Worm (Caenorhabditis elegans) whole organism, midembryonic: Measurements from ENCODE around the gene R07B7.12.
"Not testable (repeated sequence)": the region's sequence is repeated elsewhere in the genome, so short reads cannot be mapped to it uniquely, and the experiment has no call there.

ENCODE experiments used
- T22C8.4 ChIP-seq: fragments of 200-800 bp; sonication (Bioruptor generic); IDR thresholded peaks from 2 replicates; pipeline ENCODE4 v1.3.6; 2022; ENCODE audit warnings: missing genetic modification characterization, missing compliant biosample characterization
- cog-1 ChIP-seq: sonication (generic microtip); optimal IDR thresholded peaks from 2 replicates; lab custom pipeline; 2016; ENCODE audit warnings: missing genetic modification characterization, missing compliant biosample characterization
- flt-1 ChIP-seq: fragments of 200-800 bp; sonication (Bioruptor generic); IDR thresholded peaks from 2 replicates; pipeline ENCODE4 v1.3.6; 2022; ENCODE audit warnings: missing genetic modification characterization, missing compliant biosample characterization
- klf-2 ChIP-seq: fragments of 200-800 bp; sonication (Bioruptor generic); conservative IDR thresholded peaks from 2 replicates; pipeline ENCODE4 v1.3.6; 2022; ENCODE audit warnings: missing genetic modification reagents, missing genetic modification characterization, missing compliant biosample characterization
- med-1 ChIP-seq: sonication (generic microtip); optimal IDR thresholded peaks from 2 replicates; lab custom pipeline; 2017; ENCODE audit warnings: missing genetic modification characterization, mild to moderate bottlenecking, missing compliant biosample characterization, antibody characterized with exemption, missing genetic modification reagents; ENCODE audit not compliant: insufficient read depth
- ref-1 ChIP-seq: fragments of 200-800 bp; sonication (Bioruptor generic); conservative IDR thresholded peaks from 2 replicates; pipeline ENCODE4 v1.3.6; 2022; ENCODE audit warnings: missing genetic modification reagents, missing genetic modification characterization, missing compliant biosample characterization
- tab-1 ChIP-seq: fragments of 200-800 bp; sonication (Bioruptor generic); IDR thresholded peaks from 2 replicates; pipeline ENCODE4 v1.3.6; 2022; ENCODE audit warnings: missing genetic modification characterization, missing compliant biosample characterization
- ztf-23 ChIP-seq: fragments of 200-800 bp; sonication (Bioruptor generic); IDR thresholded peaks from 2 replicates; pipeline ENCODE4 v1.3.6; 2022; ENCODE audit warnings: missing genetic modification reagents, missing genetic modification characterization, missing compliant biosample characterization
- ztf-29 ChIP-seq: fragments of 200-800 bp; sonication (Bioruptor generic); IDR thresholded peaks from 2 replicates; pipeline ENCODE4 v1.3.6; 2022; ENCODE audit warnings: missing genetic modification reagents, missing genetic modification characterization, missing compliant biosample characterization

R07B7.12 gene

DNA sequence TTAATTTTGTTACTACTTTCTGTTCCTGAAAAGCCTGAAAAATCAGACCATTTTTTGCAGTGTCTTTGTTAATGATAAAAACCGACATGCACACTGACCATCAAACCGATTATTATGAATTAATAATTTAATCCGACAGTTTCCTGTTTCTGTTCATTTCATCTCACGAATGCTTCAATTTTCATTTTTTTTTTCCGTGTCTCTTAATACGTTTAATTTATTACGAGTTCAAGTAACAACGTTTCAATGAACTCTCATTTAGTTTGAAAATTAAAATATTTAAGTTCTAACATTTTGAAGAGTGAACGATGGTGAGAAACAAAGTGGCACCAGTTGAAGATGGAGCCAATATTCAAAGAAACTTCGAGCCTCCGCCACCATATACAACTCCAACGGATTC lies 25.8 kb downstream of the R07B7.12 start, which contains the start of gene spin-1:
spin-1 (plus strand) TSS at position 301 of the 400 bp plus-strand sequence.
- TF ChIP-seq ztf-29 (GFP tag; lab: Robert Waterston, UW) (no peak), flt-1 (GFP tag; lab: Robert Waterston, UW) (no peak), tab-1 (GFP tag; lab: Robert Waterston, UW) (no peak), med-1 (GFP tag; lab: Kevin White, UChicago) (no peak), T22C8.4 (GFP tag; lab: Robert Waterston, UW) (no peak), ztf-23 (GFP tag; lab: Robert Waterston, UW) (no peak), cog-1 (tag; lab: Kevin White, UChicago) (no peak), klf-2 (no peak), ref-1 (GFP tag; lab: Robert Waterston, UW) (no peak)

DNA sequence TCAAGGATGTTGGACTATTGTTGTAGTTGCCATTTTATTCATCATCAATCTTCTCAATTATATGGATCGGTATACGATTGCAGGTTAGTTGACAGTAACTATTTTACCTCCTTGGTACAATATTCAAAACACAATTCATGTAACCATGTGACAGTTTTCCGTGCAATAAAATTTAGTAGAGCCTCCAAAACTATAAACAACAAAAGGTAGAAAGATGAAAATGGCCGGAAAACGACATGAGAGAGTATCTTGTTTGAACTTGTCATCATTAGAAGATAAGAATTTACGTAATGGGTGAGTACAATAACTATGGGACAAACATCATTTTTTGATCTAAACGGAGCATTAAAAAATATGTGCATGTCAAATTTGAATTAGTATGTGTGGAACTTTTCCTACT lies 26.3 kb downstream of the R07B7.12 start:
- TF ChIP-seq klf-2 = no peak
- TF ChIP-seq ref-1 (GFP tag; lab: Robert Waterston, UW) = no peak
- TF ChIP-seq ztf-23 (GFP tag; lab: Robert Waterston, UW) = no peak
- no peak for TF ChIP-seq tab-1 (GFP tag; lab: Robert Waterston, UW)
- no peak for TF ChIP-seq cog-1 (tag; lab: Kevin White, UChicago)
- TF ChIP-seq T22C8.4 (GFP tag; lab: Robert Waterston, UW) = no peak
- no peak for TF ChIP-seq med-1 (GFP tag; lab: Kevin White, UChicago)
- no peak for TF ChIP-seq ztf-29 (GFP tag; lab: Robert Waterston, UW)

DNA sequence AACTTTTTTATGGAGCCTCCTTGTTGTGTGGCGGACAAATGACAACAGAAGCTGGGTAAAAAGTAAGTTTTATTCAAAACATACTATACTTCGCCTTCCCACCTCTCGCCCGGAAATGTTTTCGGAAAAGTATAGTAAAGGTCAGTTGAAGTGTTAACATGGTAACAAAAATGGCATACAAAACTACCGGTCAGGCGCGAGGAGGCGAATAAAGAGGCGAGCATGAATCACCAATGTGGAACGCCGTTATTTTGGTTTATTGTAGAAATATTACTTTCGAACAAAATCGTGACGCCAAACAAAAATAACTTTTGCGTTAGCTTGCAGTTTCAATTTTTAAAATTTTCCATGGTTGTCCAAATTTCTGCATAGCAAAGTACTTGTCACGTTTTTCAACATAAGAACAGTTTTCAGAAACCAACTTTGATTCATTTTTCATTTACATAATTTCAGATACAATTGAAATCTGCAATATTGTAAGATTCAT lies 28.7 kb downstream of the R07B7.12 start, which contains the start of gene C13C4.8:
C13C4.8 (plus strand) TSS at position 437 of the 487 bp plus-strand sequence.
- TF ChIP-seq ref-1 (GFP tag; lab: Robert Waterston, UW) (no peak), cog-1 (tag; lab: Kevin White, UChicago) (no peak), tab-1 (GFP tag; lab: Robert Waterston, UW) (no peak), ztf-29 (GFP tag; lab: Robert Waterston, UW) (no peak), T22C8.4 (GFP tag; lab: Robert Waterston, UW) (no peak), flt-1 (GFP tag; lab: Robert Waterston, UW) (no peak), klf-2 (no peak), ztf-23 (GFP tag; lab: Robert Waterston, UW) (no peak), med-1 (GFP tag; lab: Kevin White, UChicago) (no peak)

DNA sequence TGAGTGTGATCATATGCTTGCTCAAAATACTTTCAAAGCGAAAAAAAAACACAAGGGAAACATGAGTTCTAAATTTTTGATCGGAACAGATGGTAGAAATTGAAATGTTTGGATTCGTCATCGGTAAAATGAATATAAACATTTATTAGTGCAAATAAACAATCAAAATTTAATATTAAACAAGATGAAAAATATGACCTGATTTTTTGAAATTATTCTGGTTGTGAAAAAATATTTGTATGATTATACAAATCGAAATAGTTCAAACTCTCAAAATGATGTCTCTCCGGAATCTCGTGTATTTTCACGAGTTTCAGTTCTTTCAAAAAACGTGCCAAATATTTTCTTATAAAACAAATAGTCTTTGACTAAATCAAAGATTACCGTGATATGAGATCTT lies 31.5 kb downstream of the R07B7.12 start, which contains the start of gene C13C4.7:
C13C4.7 (minus strand) TSS at position 101 of the 400 bp plus-strand sequence.
- TF ChIP-seq med-1 (GFP tag; lab: Kevin White, UChicago) (no peak), ztf-23 (GFP tag; lab: Robert Waterston, UW) (no peak), klf-2 (no peak), tab-1 (GFP tag; lab: Robert Waterston, UW) (no peak)

DNA sequence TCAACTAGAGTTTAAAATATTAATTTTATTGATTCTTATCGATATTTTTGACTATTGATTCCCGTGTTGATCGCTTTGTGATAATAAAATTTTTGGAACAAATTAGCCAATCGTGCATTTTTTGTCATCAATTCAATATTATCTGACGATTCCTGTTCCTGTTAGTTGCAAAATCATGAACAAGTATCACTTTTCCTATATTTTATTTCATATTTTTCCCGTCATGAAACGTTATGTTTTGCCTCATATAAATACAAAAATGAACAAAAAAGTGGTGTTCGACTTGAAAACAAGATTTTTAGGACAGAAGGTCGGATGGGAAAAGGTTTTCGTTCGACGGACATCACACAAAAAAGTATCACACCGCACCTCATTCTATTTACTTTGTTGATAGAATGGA lies 32.4 kb downstream of the R07B7.12 start, which contains the start of gene C13C4.6:
C13C4.6 (plus strand) TSS at position 301 of the 400 bp plus-strand sequence.
- TF ChIP-seq flt-1 (GFP tag; lab: Robert Waterston, UW) (no peak), T22C8.4 (GFP tag; lab: Robert Waterston, UW) (no peak), tab-1 (GFP tag; lab: Robert Waterston, UW) (no peak), med-1 (GFP tag; lab: Kevin White, UChicago) (no peak), ztf-29 (GFP tag; lab: Robert Waterston, UW) (no peak)

DNA sequence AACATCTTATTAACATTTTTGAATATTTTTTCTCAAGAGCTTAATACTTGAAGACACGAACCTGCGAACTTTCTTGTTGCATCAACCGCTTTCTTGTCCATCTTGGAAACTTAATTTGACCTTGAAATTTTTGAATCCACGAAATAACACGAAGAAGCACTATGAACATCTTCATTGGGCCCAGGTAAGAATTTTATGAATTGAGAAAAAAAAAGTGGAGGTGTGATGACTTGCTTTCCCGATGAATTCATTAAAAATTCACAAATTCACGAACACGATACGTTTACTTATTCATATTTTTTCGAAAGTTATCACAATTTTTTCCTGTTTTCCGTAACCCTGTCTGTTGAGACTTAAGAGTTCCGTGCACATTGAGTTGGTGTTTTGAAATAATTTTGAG lies 41.8 kb downstream of the R07B7.12 start, which contains the start of gene C27A7.6:
C27A7.6 (minus strand) TSS at position 101 of the 400 bp plus-strand sequence.
- TF ChIP-seq ztf-23 (GFP tag; lab: Robert Waterston, UW); cog-1 (tag; lab: Kevin White, UChicago); ref-1 (GFP tag; lab: Robert Waterston, UW): not testable (repeated sequence)

DNA sequence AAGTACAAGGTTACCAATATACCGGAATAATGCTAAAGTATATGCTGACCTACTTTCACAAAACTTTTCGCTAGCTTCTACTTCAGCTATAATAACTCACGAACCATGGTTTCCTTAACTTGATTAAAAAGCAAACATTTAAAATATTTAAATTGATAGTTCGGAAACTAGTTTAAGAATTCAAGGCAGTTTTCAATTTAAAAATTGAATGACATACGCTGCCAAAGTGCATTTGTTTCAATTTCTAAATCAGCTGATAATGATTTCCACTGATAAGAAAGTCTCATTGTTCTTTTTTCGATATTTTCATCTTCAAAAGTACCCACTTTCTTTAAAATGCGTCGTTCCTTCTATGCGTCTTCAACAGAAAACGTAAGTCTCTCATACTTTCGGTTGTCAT lies 42.3 kb downstream of the R07B7.12 start, which contains the start of gene enpp-1:
enpp-1 (plus strand) TSS at position 301 of the 400 bp plus-strand sequence.
- TF ChIP-seq ref-1, ztf-23, T22C8.4 (GFP tag; lab: Robert Waterston, UW): not testable (repeated sequence)

DNA sequence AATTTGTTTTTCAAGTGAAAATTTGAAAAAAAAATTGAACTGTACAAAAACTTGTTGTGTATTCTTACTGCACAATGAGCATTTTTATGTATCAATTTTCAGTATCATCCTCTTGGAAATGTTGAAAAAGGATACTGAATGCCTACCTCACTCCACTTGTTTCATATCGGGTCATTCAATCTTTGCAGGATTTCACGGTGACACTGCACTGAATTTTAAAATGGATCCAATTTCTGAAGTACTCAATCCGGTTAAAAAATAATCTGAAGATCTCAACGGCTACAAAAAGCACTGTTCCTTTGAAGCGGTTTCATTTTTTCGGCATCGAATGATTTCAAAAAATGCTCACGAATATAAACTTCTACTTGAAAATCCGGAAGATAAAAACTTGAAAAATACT lies 49.1 kb downstream of the R07B7.12 start:
- no peak for TF ChIP-seq cog-1 (tag; lab: Kevin White, UChicago)
- no peak for TF ChIP-seq med-1 (GFP tag; lab: Kevin White, UChicago)
- TF ChIP-seq ztf-23 (GFP tag; lab: Robert Waterston, UW) = no peak
- TF ChIP-seq ztf-29 (GFP tag; lab: Robert Waterston, UW) = no peak
- TF ChIP-seq flt-1 (GFP tag; lab: Robert Waterston, UW) = no peak
- TF ChIP-seq T22C8.4 (GFP tag; lab: Robert Waterston, UW) = no peak
- TF ChIP-seq klf-2 = no peak
- TF ChIP-seq ref-1 (GFP tag; lab: Robert Waterston, UW) = no peak
- no peak for TF ChIP-seq tab-1 (GFP tag; lab: Robert Waterston, UW)

DNA sequence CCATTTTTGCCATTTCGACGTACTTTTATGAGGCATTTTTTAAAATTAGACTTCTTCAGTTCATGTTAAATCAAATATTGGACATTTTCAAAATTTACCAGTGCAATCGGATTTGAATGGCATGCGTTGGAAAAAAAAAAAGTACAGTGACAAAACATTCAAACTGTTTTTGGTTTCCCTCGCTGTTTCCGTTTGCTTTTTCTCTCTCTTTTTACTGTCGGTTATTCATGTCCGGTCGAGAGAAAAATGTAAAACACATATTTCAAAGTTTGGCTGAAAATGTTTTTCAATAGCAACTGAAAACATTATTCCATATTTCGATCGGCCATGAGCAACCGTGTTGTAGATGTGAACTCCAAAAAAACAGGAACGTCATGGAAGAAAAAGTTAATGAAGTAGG lies 51.8 kb downstream of the R07B7.12 start, which contains the start of gene C27A7.3:
C27A7.3 (plus strand) TSS at position 301 of the 400 bp plus-strand sequence.
- TF ChIP-seq tab-1 (GFP tag; lab: Robert Waterston, UW) (no peak), flt-1 (GFP tag; lab: Robert Waterston, UW) (no peak), ref-1 (GFP tag; lab: Robert Waterston, UW) (no peak), med-1 (GFP tag; lab: Kevin White, UChicago) (no peak), klf-2 (no peak), ztf-29 (GFP tag; lab: Robert Waterston, UW) (no peak), cog-1 (tag; lab: Kevin White, UChicago) (no peak), T22C8.4 (GFP tag; lab: Robert Waterston, UW) (no peak), ztf-23 (GFP tag; lab: Robert Waterston, UW) (no peak)
